Worm (Caenorhabditis elegans) whole organism, late embryonic: Measurements from ENCODE around the gene hut-1.

ENCODE experiments used
- C38D4.7 ChIP-seq: fragments of 200-800 bp; sonication (Bioruptor generic); optimal IDR thresholded peaks from 2 replicates; lab custom pipeline; 2018; ENCODE audit warnings: mild to moderate bottlenecking, missing genetic modification characterization, moderate library complexity, missing compliant biosample characterization
- F13H6.1 ChIP-seq: sonication (generic microtip); optimal IDR thresholded peaks from 2 replicates; lab custom pipeline; 2016; ENCODE audit warnings: missing genetic modification characterization, missing compliant biosample characterization
- ceh-18 ChIP-seq: sonication (generic microtip); optimal IDR thresholded peaks from 2 replicates; lab custom pipeline; 2016; ENCODE audit warnings: missing genetic modification characterization, missing compliant biosample characterization
- ceh-19 ChIP-seq: fragments of 200-800 bp; sonication (Bioruptor generic); optimal IDR thresholded peaks from 2 replicates; lab custom pipeline; 2018; ENCODE audit warnings: mild to moderate bottlenecking, missing genetic modification characterization, missing compliant biosample characterization
- ceh-30 ChIP-seq: fragments of 150-350 bp; optimal IDR thresholded peaks from 2 replicates; lab custom pipeline; 2014; ENCODE audit warnings: missing biosample characterization, missing genetic modification characterization
- ceh-34 ChIP-seq: sonication (generic microtip); optimal IDR thresholded peaks from 2 replicates; lab custom pipeline; 2016; ENCODE audit warnings: mild to moderate bottlenecking, missing genetic modification characterization, missing compliant biosample characterization
- ceh-45 ChIP-seq: fragments of 200-800 bp; sonication (Bioruptor generic); IDR thresholded peaks from 2 replicates; pipeline ENCODE4 v1.3.6; 2022; ENCODE audit warnings: missing genetic modification reagents, missing genetic modification characterization, missing compliant biosample characterization
- ceh-48 ChIP-seq: sonication (generic microtip); optimal IDR thresholded peaks from 2 replicates; lab custom pipeline; 2016; ENCODE audit warnings: missing genetic modification characterization, inconsistent platforms, missing compliant biosample characterization
- ceh-6 ChIP-seq: fragments of 200-800 bp; sonication (Bioruptor generic); optimal IDR thresholded peaks from 2 replicates; lab custom pipeline; 2018; ENCODE audit warnings: mild to moderate bottlenecking, missing genetic modification characterization, missing compliant biosample characterization
- che-1 ChIP-seq: sonication (generic microtip); optimal IDR thresholded peaks from 2 replicates; lab custom pipeline; 2016; ENCODE audit warnings: mild to moderate bottlenecking, missing genetic modification characterization, missing compliant biosample characterization
- dmd-4 ChIP-seq: sonication (generic microtip); optimal IDR thresholded peaks from 2 replicates; lab custom pipeline; 2016; ENCODE audit warnings: borderline replicate concordance, missing genetic modification characterization, missing compliant biosample characterization
- elt-4 ChIP-seq: sonication (generic microtip); optimal IDR thresholded peaks from 2 replicates; lab custom pipeline; 2016; ENCODE audit warnings: missing genetic modification characterization, missing compliant biosample characterization
- fax-1 ChIP-seq: sonication (generic microtip); optimal IDR thresholded peaks from 2 replicates; lab custom pipeline; 2016; ENCODE audit warnings: missing genotype, missing genetic modification characterization, missing compliant biosample characterization
- hlh-30 ChIP-seq: sonication (generic microtip); optimal IDR thresholded peaks from 2 replicates; lab custom pipeline; 2017; ENCODE audit warnings: antibody characterized with exemption, missing genetic modification characterization, missing compliant biosample characterization; ENCODE audit not compliant: insufficient read depth
- hlh-8 ChIP-seq: sonication (generic microtip); optimal IDR thresholded peaks from 2 replicates; lab custom pipeline; 2016; ENCODE audit warnings: missing genotype, missing genetic modification characterization, missing compliant biosample characterization
- lim-6 ChIP-seq: sonication (generic microtip); optimal IDR thresholded peaks from 2 replicates; lab custom pipeline; 2016; ENCODE audit warnings: missing genetic modification characterization, missing compliant biosample characterization
- lin-11 ChIP-seq: fragments of 200-800 bp; sonication (Bioruptor generic); optimal IDR thresholded peaks from 2 replicates; lab custom pipeline; 2018; ENCODE audit warnings: mild to moderate bottlenecking, missing genetic modification characterization, missing compliant biosample characterization
- nfya-1 ChIP-seq: sonication (generic microtip); optimal IDR thresholded peaks from 2 replicates; lab custom pipeline; 2017; ENCODE audit warnings: missing genetic modification characterization, mild to moderate bottlenecking, missing compliant biosample characterization, antibody characterized with exemption, moderate library complexity
- nhr-11 ChIP-seq: fragments of 150-350 bp; optimal IDR thresholded peaks from 2 replicates; lab custom pipeline; 2014; ENCODE audit warnings: missing biosample characterization, missing genetic modification characterization
- npax-4 ChIP-seq: sonication (generic microtip); optimal IDR thresholded peaks from 2 replicates; lab custom pipeline; 2016; ENCODE audit warnings: missing genetic modification characterization, missing compliant biosample characterization
- odd-2 ChIP-seq: sonication (generic microtip); optimal IDR thresholded peaks from 2 replicates; lab custom pipeline; 2017; ENCODE audit warnings: antibody characterized with exemption, mild to moderate bottlenecking, missing genetic modification characterization, missing compliant biosample characterization
- pat-9 ChIP-seq: fragments of 200-800 bp; sonication (Bioruptor generic); optimal IDR thresholded peaks from 2 replicates; lab custom pipeline; 2018; ENCODE audit warnings: mild to moderate bottlenecking, missing genetic modification characterization, moderate library complexity, missing compliant biosample characterization
- pax-1 ChIP-seq: fragments of 150-350 bp; optimal IDR thresholded peaks from 2 replicates; lab custom pipeline; 2014; ENCODE audit warnings: missing biosample characterization, missing genetic modification characterization
- pha-2 ChIP-seq: sonication (generic microtip); optimal IDR thresholded peaks from 2 replicates; lab custom pipeline; 2017; ENCODE audit warnings: mild to moderate bottlenecking, missing genetic modification characterization, missing compliant biosample characterization
- pha-4 ChIP-seq: fragments of 150-350 bp; optimal IDR thresholded peaks from 2 replicates; lab custom pipeline; 2018; ENCODE audit warnings: missing biosample characterization, missing genetic modification reagents, missing genetic modification characterization
- pqm-1 ChIP-seq: sonication (generic microtip); optimal IDR thresholded peaks from 2 replicates; lab custom pipeline; 2016; ENCODE audit warnings: missing genetic modification characterization, missing compliant biosample characterization
- pros-1 ChIP-seq: fragments of 150-350 bp; optimal IDR thresholded peaks from 2 replicates; lab custom pipeline; 2014; ENCODE audit warnings: missing biosample characterization, missing genetic modification reagents, missing genetic modification characterization
- sdc-2 ChIP-seq: sonication (generic microtip); optimal IDR thresholded peaks from 2 replicates; lab custom pipeline; 2016; ENCODE audit warnings: missing genotype, missing genetic modification characterization, missing compliant biosample characterization
- syd-9 ChIP-seq: sonication (generic microtip); optimal IDR thresholded peaks from 2 replicates; lab custom pipeline; 2016; ENCODE audit warnings: mild to moderate bottlenecking, missing genetic modification characterization, moderate library complexity, missing compliant biosample characterization
- tbx-2 ChIP-seq: sonication (generic microtip); optimal IDR thresholded peaks from 2 replicates; lab custom pipeline; 2016; ENCODE audit warnings: missing genetic modification characterization, missing compliant biosample characterization
- tbx-7 ChIP-seq: sonication (generic microtip); optimal IDR thresholded peaks from 2 replicates; lab custom pipeline; 2016; ENCODE audit warnings: missing genotype, missing genetic modification characterization, missing compliant biosample characterization
- unc-42 ChIP-seq: sonication (generic microtip); optimal IDR thresholded peaks from 2 replicates; lab custom pipeline; 2016; ENCODE audit warnings: missing genotype, missing genetic modification characterization, missing compliant biosample characterization
- unc-55 ChIP-seq: sonication (generic microtip); optimal IDR thresholded peaks from 2 replicates; lab custom pipeline; 2017; ENCODE audit warnings: missing biosample characterization, missing genetic modification reagents, missing genetic modification characterization
- zip-5 ChIP-seq: sonication (generic microtip); optimal IDR thresholded peaks from 2 replicates; lab custom pipeline; 2016; ENCODE audit warnings: missing genetic modification characterization, missing compliant biosample characterization
- ztf-16 ChIP-seq: sonication (generic microtip); optimal IDR thresholded peaks from 2 replicates; lab custom pipeline; 2017; ENCODE audit warnings: missing genetic modification characterization, missing compliant biosample characterization

Gene hut-1

ce11 chrIII:12740313-12740712 lies 29.0 kb downstream of the hut-1 start:
- TF ChIP-seq lim-6 (tag; lab: Kevin White, UChicago) (no peak), nfya-1 (tag; lab: Kevin White, UChicago) (peak; percentile 70)

ce11 chrIII:12743515-12743914 lies 32.2 kb downstream of the hut-1 start:
- TF ChIP-seq zip-5 (no peak), unc-55 (GFP tag; lab: Kevin White, UChicago) (no peak), pat-9 (tag; lab: Kevin White, UChicago) (no peak), ceh-45 (GFP tag; lab: Robert Waterston, UW) (no peak), che-1 (no peak), hlh-8 (tag; lab: Kevin White, UChicago) (no peak), syd-9 (no peak), ceh-34 (tag; lab: Kevin White, UChicago) (no peak), dmd-4 (tag; lab: Kevin White, UChicago) (no peak), nhr-11 (tag; lab: Kevin White, UChicago) (no peak), elt-4 (tag; lab: Kevin White, UChicago) (no peak), ceh-18 (tag; lab: Kevin White, UChicago) (no peak), ceh-6 (GFP tag; lab: Kevin White, UChicago) (no peak), ceh-48 (tag; lab: Kevin White, UChicago) (no peak), sdc-2 (tag; lab: Kevin White, UChicago) (no peak), lin-11 (tag; lab: Kevin White, UChicago) (no peak), ceh-19 (GFP tag; lab: Kevin White, UChicago) (no peak), F13H6.1 (tag; lab: Kevin White, UChicago) (no peak), odd-2 (tag; lab: Kevin White, UChicago) (no peak), C38D4.7 (no peak)

- TF ChIP-seq ceh-30 (tag; lab: Kevin White, UChicago): no peak
Observed at ce11 chrIII:12746369-12746855, 35.1 kb downstream of the hut-1 start, which contains the start of gene Y111B2A.21. Y111B2A.21 (plus strand) TSS chrIII:12746419.

- TF ChIP-seq ceh-19 (GFP tag; lab: Kevin White, UChicago) (no peak), hlh-30 (no peak), F13H6.1 (tag; lab: Kevin White, UChicago) (no peak), lin-11 (tag; lab: Kevin White, UChicago) (no peak), dmd-4 (tag; lab: Kevin White, UChicago) (no peak), pqm-1 (tag; lab: Kevin White, UChicago) (no peak), unc-42 (tag; lab: Kevin White, UChicago) (no peak), pros-1 (no peak), pha-4 (tag; lab: Kevin White, UChicago) (no peak), pha-2 (tag; lab: Kevin White, UChicago) (no peak), npax-4 (tag; lab: Kevin White, UChicago) (no peak), pax-1 (tag; lab: Kevin White, UChicago) (no peak), fax-1 (tag; lab: Kevin White, UChicago) (no peak), tbx-7 (tag; lab: Kevin White, UChicago) (no peak), ceh-48 (tag; lab: Kevin White, UChicago) (no peak)
Observed at ce11 chrIII:12750831-12751230, 39.5 kb downstream of the hut-1 start, which contains the start of the genes irld-60 and irld-20. irld-60 (minus strand) TSS chrIII:12750931. irld-20 (plus strand) TSS chrIII:12751109.

ce11 chrIII:12755048-12755447 lies 43.7 kb downstream of the hut-1 start, which contains the start of gene srw-10:
srw-10 (plus strand) TSS chrIII:12755348.
- no peak for TF ChIP-seq tbx-2 (tag; lab: Kevin White, UChicago)
- no peak for TF ChIP-seq tbx-7 (tag; lab: Kevin White, UChicago)
- TF ChIP-seq pax-1 (tag; lab: Kevin White, UChicago): no peak
- no peak for TF ChIP-seq ztf-16
